Fruit fly (Drosophila melanogaster) S2 (cell line): ENCODE results near the gene Socs16D.

Experiments used
- CG8478 ChIP-seq: fragments of >200 bp; optimal IDR thresholded peaks from 2 replicates; lab custom pipeline; 2018
- CTCF ChIP-seq, 2 experiments: fragments of >200 bp; optimal IDR thresholded peaks; 2 replicates each; lab custom pipeline; 2018

Gene Socs16D

dm6 chrX:17819635-17820139 is 7.7 kb downstream of the Socs16D start, which contains the start of gene CG12986:
Gene CG12986 (minus strand): TSS chrX:17819685.
- TF ChIP-seq CTCF (optimal IDR thresholded peaks at IDR 0.05; lab: Kevin White, UChicago) = no peak
- TF ChIP-seq CG8478 (lab: Kevin White, UChicago) = no peak

- no peak for TF ChIP-seq CTCF (optimal IDR thresholded peaks at IDR 0.05; lab: Kevin White, UChicago)
- no peak for TF ChIP-seq CG8478 (lab: Kevin White, UChicago)
Measured at dm6 chrX:17816437-17816836, 10.9 kb downstream of the Socs16D start.

dm6 chrX:17814783-17815182 is 12.6 kb downstream of the Socs16D start:
- TF ChIP-seq CG8478 (lab: Kevin White, UChicago) = no peak
- no peak for TF ChIP-seq CTCF (optimal IDR thresholded peaks at IDR 0.05; lab: Kevin White, UChicago)

- TF ChIP-seq CTCF (optimal IDR thresholded peaks at IDR 0.05; lab: Kevin White, UChicago) (no peak), CG8478 (lab: Kevin White, UChicago) (no peak)
Measured at dm6 chrX:17812193-17812592, 15.2 kb downstream of the Socs16D start.

- TF ChIP-seq CG8478 (lab: Kevin White, UChicago) = no peak
- TF ChIP-seq CTCF (optimal IDR thresholded peaks at IDR 0.05; lab: Kevin White, UChicago) = no peak
Measured at dm6 chrX:17806973-17807372, 20.4 kb downstream of the Socs16D start.

- TF ChIP-seq CTCF (optimal IDR thresholded peaks at IDR 0.05; lab: Kevin White, UChicago) = no peak
- TF ChIP-seq CG8478 (lab: Kevin White, UChicago) = no peak
Measured at dm6 chrX:17806335-17806734, 21.0 kb downstream of the Socs16D start.

- no peak for TF ChIP-seq CG8478 (lab: Kevin White, UChicago)
- TF ChIP-seq CTCF (optimal IDR thresholded peaks at IDR 0.05; lab: Kevin White, UChicago) = no peak
Measured at dm6 chrX:17804048-17804447, 23.3 kb downstream of the Socs16D start.

- no peak for TF ChIP-seq CTCF (optimal IDR thresholded peaks at IDR 0.05; lab: Kevin White, UChicago)
- TF ChIP-seq CG8478 (lab: Kevin White, UChicago) = no peak
Measured at dm6 chrX:17802353-17803121, 24.8 kb downstream of the Socs16D start.

dm6 chrX:17799803-17800151 is 27.6 kb downstream of the Socs16D start:
- TF ChIP-seq CG8478 (lab: Kevin White, UChicago) (no peak), CTCF (optimal IDR thresholded peaks at IDR 0.05; lab: Kevin White, UChicago) (no peak)

dm6 chrX:17799070-17799802 is 28.1 kb downstream of the Socs16D start:
- TF ChIP-seq CTCF (optimal IDR thresholded peaks at IDR 0.05; lab: Kevin White, UChicago) (no peak), CG8478 (lab: Kevin White, UChicago) (no peak)

- TF ChIP-seq CTCF (optimal IDR thresholded peaks at IDR 0.05; lab: Kevin White, UChicago) (no peak), CG8478 (lab: Kevin White, UChicago) (no peak)
Measured at dm6 chrX:17790710-17791109, 36.7 kb downstream of the Socs16D start, which contains the start of gene OdsH. Gene OdsH (plus strand): TSS chrX:17791010.

- TF ChIP-seq CG8478 (lab: Kevin White, UChicago) = no peak
- TF ChIP-seq CTCF (optimal IDR thresholded peaks at IDR 0.05; lab: Kevin White, UChicago) = peak in 1 of 2 experiments; percentile 11
Measured at dm6 chrX:17790072-17790471, 37.3 kb downstream of the Socs16D start.

- TF ChIP-seq CTCF (optimal IDR thresholded peaks at IDR 0.05; lab: Kevin White, UChicago) (peak in 1 of 2 experiments; percentile 50), CG8478 (lab: Kevin White, UChicago) (no peak)
Measured at dm6 chrX:17789413-17790054, 37.8 kb downstream of the Socs16D start.

dm6 chrX:17782058-17782457 is 45.3 kb downstream of the Socs16D start:
- no peak for TF ChIP-seq CTCF (optimal IDR thresholded peaks at IDR 0.05; lab: Kevin White, UChicago)
- no peak for TF ChIP-seq CG8478 (lab: Kevin White, UChicago)

dm6 chrX:17780834-17781233 is 46.5 kb downstream of the Socs16D start:
- TF ChIP-seq CG8478 (lab: Kevin White, UChicago) (no peak), CTCF (optimal IDR thresholded peaks at IDR 0.05; lab: Kevin White, UChicago) (no peak)
